Fruit fly (Drosophila melanogaster) whole organism, wandering third instar larva: ENCODE results near the gene amrt.

Source experiments
- Abd-B ChIP-seq: fragments of >200 bp; optimal IDR thresholded peaks from 2 replicates; lab custom pipeline; 2017; ENCODE audit warnings: missing biosample characterization, missing genetic modification characterization
- CG32264 ChIP-seq: fragments of 200-800 bp; sonication (Bioruptor generic); optimal IDR thresholded peaks from 2 replicates; lab custom pipeline; 2016; ENCODE audit warnings: missing biosample characterization, missing genetic modification characterization
- CG9705 ChIP-seq: fragments of 200-800 bp; sonication (Bioruptor generic); optimal IDR thresholded peaks from 2 replicates; lab custom pipeline; 2018; ENCODE audit warnings: missing biosample characterization, mild to moderate bottlenecking, missing genetic modification characterization
- CrebA ChIP-seq: fragments of 200-800 bp; sonication (Bioruptor generic); optimal IDR thresholded peaks from 2 replicates; lab custom pipeline; 2016; ENCODE audit warnings: missing biosample characterization, mild to moderate bottlenecking, missing genetic modification characterization, borderline replicate concordance
- Dfd ChIP-seq: fragments of >200 bp; optimal IDR thresholded peaks from 2 replicates; lab custom pipeline; 2017; ENCODE audit warnings: missing biosample characterization, missing genetic modification characterization
- Dif ChIP-seq: fragments of 200-275, 200-300 bp; sonication (Bioruptor generic); optimal IDR thresholded peaks from 2 replicates; lab custom pipeline; 2018; ENCODE audit warnings: missing biosample characterization, missing genetic modification characterization; ENCODE audit not compliant: partially characterized antibody
- GATAd ChIP-seq: sonication (Bioruptor generic); optimal IDR thresholded peaks from 2 replicates; lab custom pipeline; 2016; ENCODE audit warnings: missing biosample characterization, missing genetic modification characterization
- HLH106 ChIP-seq: fragments of 200-800 bp; optimal IDR thresholded peaks from 3 replicates; lab custom pipeline; 2019; ENCODE audit warnings: missing biosample characterization, mild to moderate bottlenecking, missing genetic modification characterization, moderate library complexity
- Hnf4 ChIP-seq: fragments of 200-800 bp; sonication (Bioruptor generic); optimal IDR thresholded peaks from 2 replicates; lab custom pipeline; 2016; ENCODE audit warnings: missing biosample characterization, mild to moderate bottlenecking, missing genetic modification characterization
- Hr78 ChIP-seq: fragments of >200 bp; optimal IDR thresholded peaks from 2 replicates; lab custom pipeline; 2017; ENCODE audit warnings: missing biosample characterization, missing genetic modification characterization
- Hr83 ChIP-seq: fragments of 200-300 bp; sonication (Bioruptor generic); optimal IDR thresholded peaks from 2 replicates; lab custom pipeline; 2016; ENCODE audit warnings: missing biosample characterization, mild to moderate bottlenecking, missing genetic modification characterization, moderate library complexity; ENCODE audit not compliant: poor library complexity, severe bottlenecking
- Jra ChIP-seq: sonication (Bioruptor generic); optimal IDR thresholded peaks from 2 replicates; lab custom pipeline; 2016; ENCODE audit warnings: missing biosample characterization, missing genetic modification characterization
- Myc ChIP-seq: fragments of >200 bp; optimal IDR thresholded peaks from 2 replicates; lab custom pipeline; 2017
- OdsH ChIP-seq: fragments of 200-800 bp; sonication (Bioruptor generic); optimal IDR thresholded peaks from 2 replicates; lab custom pipeline; 2016; ENCODE audit warnings: missing biosample characterization, mild to moderate bottlenecking, missing genetic modification characterization
- Rel ChIP-seq, 2 experiments: fragments of 200-800 bp; sonication (Bioruptor generic) in 1 of 2; optimal IDR thresholded peaks; 2 replicates in 1 of 2; 3 replicates in 1 of 2; lab custom pipeline; 2016 to 2019; ENCODE audit warnings: mild to moderate bottlenecking in 2 of 2, missing biosample characterization in 2 of 2, missing genetic modification characterization in 2 of 2, moderate library complexity in 1 of 2
- Sp1 ChIP-seq: fragments of 200-800 bp; sonication (Bioruptor generic); optimal IDR thresholded peaks from 3 replicates; lab custom pipeline; 2019; ENCODE audit warnings: missing biosample characterization, mild to moderate bottlenecking, missing genetic modification characterization, moderate library complexity
- Vsx2 ChIP-seq: fragments of 200-300, 225-300 bp; sonication (Bioruptor generic); optimal IDR thresholded peaks from 2 replicates; lab custom pipeline; 2018; ENCODE audit warnings: missing biosample characterization, missing genetic modification characterization; ENCODE audit not compliant: partially characterized antibody
- br ChIP-seq: fragments of 200-800 bp; sonication (Bioruptor generic); optimal IDR thresholded peaks from 2 replicates; lab custom pipeline; 2016; ENCODE audit warnings: missing biosample characterization, missing genetic modification characterization
- brk ChIP-seq: fragments of 200-800 bp; sonication (Bioruptor generic); optimal IDR thresholded peaks from 2 replicates; lab custom pipeline; 2016; ENCODE audit warnings: missing biosample characterization, mild to moderate bottlenecking, missing genetic modification characterization
- dl ChIP-seq, 2 experiments: fragments of 175-275, 200-275 bp in 1 of 2; fragments of 200-275 bp in 1 of 2; sonication (Bioruptor generic); optimal IDR thresholded peaks; lab custom pipeline; 2018; ENCODE audit warnings: mild to moderate bottlenecking in 2 of 2, missing biosample characterization in 2 of 2, missing genetic modification characterization in 2 of 2, moderate library complexity in 2 of 2; ENCODE audit not compliant: partially characterized antibody in 2 of 2, insufficient read depth in 1 of 2
- dmrt93B ChIP-seq: fragments of 200-800 bp; sonication (Bioruptor generic); optimal IDR thresholded peaks from 2 replicates; lab custom pipeline; 2018; ENCODE audit warnings: missing biosample characterization, mild to moderate bottlenecking, missing genetic modification characterization
- dsf ChIP-seq: sonication (Bioruptor generic); optimal IDR thresholded peaks from 2 replicates; lab custom pipeline; 2016; ENCODE audit warnings: missing biosample characterization, missing genetic modification characterization, borderline replicate concordance
- ey ChIP-seq: fragments of 200-800 bp; sonication (Bioruptor generic); optimal IDR thresholded peaks from 2 replicates; lab custom pipeline; 2016; ENCODE audit warnings: missing biosample characterization, missing genetic modification characterization
- foxo ChIP-seq, 2 experiments: fragments of 200-800 bp; sonication (Bioruptor generic); optimal IDR thresholded peaks; 2 replicates in 1 of 2; 3 replicates in 1 of 2; lab custom pipeline; 2016 to 2017; ENCODE audit warnings: missing biosample characterization in 2 of 2, missing genetic modification characterization in 2 of 2
- fru ChIP-seq: fragments of 200-800 bp; sonication (Bioruptor generic); optimal IDR thresholded peaks from 3 replicates; lab custom pipeline; 2016; ENCODE audit warnings: missing biosample characterization, mild to moderate bottlenecking, missing genetic modification characterization
- h ChIP-seq: fragments of 200-800 bp; sonication (Bioruptor generic); optimal IDR thresholded peaks from 3 replicates; lab custom pipeline; 2016; ENCODE audit warnings: missing biosample characterization, mild to moderate bottlenecking, missing genetic modification characterization
- jim ChIP-seq: fragments of 175-275, 200-325 bp; sonication (Bioruptor generic); optimal IDR thresholded peaks from 2 replicates; lab custom pipeline; 2016; ENCODE audit warnings: missing biosample characterization, mild to moderate bottlenecking, missing genetic modification characterization
- lola ChIP-seq: fragments of >200 bp; optimal IDR thresholded peaks from 2 replicates; lab custom pipeline; 2017; ENCODE audit warnings: missing biosample characterization, missing genetic modification characterization
- pan ChIP-seq: fragments of >200 bp; optimal IDR thresholded peaks from 2 replicates; lab custom pipeline; 2017
- psq ChIP-seq: fragments of 200-800 bp; sonication (Bioruptor generic); optimal IDR thresholded peaks from 3 replicates; lab custom pipeline; 2017; ENCODE audit warnings: missing biosample characterization, mild to moderate bottlenecking, missing genetic modification characterization, moderate library complexity
- rgr ChIP-seq: fragments of 200-800 bp; sonication (Bioruptor generic); optimal IDR thresholded peaks from 3 replicates; lab custom pipeline; 2016; ENCODE audit warnings: missing biosample characterization, mild to moderate bottlenecking, missing genetic modification characterization
- sage ChIP-seq: fragments of 200-800 bp; sonication (Bioruptor generic); optimal IDR thresholded peaks from 2 replicates; lab custom pipeline; 2016; ENCODE audit warnings: missing biosample characterization, mild to moderate bottlenecking, missing genetic modification characterization
- sv ChIP-seq: fragments of 200-800 bp; sonication (Bioruptor generic); optimal IDR thresholded peaks from 3 replicates; lab custom pipeline; 2016; ENCODE audit warnings: missing biosample characterization, missing genetic modification characterization
- tai ChIP-seq: sonication (Bioruptor generic); optimal IDR thresholded peaks from 2 replicates; lab custom pipeline; 2016; ENCODE audit warnings: missing biosample characterization, missing genetic modification characterization
- usp ChIP-seq: fragments of >200 bp; optimal IDR thresholded peaks from 2 replicates; lab custom pipeline; 2017; ENCODE audit warnings: missing biosample characterization, missing genetic modification characterization
- woc ChIP-seq: sonication (Bioruptor generic); optimal IDR thresholded peaks from 2 replicates; lab custom pipeline; 2016; ENCODE audit warnings: missing biosample characterization, mild to moderate bottlenecking, missing genetic modification characterization

The amrt gene

dm6 chrX:13756776-13757312 lies 25.4 kb upstream of the amrt start, which contains the start of the genes CG32625 and Rtc1:
Gene CG32625 (minus strand): TSS chrX:13756826.
Gene Rtc1 (plus strand): TSS chrX:13757179.
- TF ChIP-seq usp (GFP tag; lab: Kevin White, UChicago): no peak
- TF ChIP-seq Hr78 (GFP tag; lab: Kevin White, UChicago): no peak
- TF ChIP-seq CG9705 (GFP tag; lab: Kevin White, UChicago): peak; percentile 19
- TF ChIP-seq CG32264: no peak
- TF ChIP-seq Jra (GFP tag; lab: Kevin White, UChicago): peak; percentile 0
- TF ChIP-seq HLH106: peak; percentile 56
- peak; percentile 26 for TF ChIP-seq sv
- TF ChIP-seq woc (GFP tag; lab: Kevin White, UChicago): peak; percentile 41
- TF ChIP-seq h (GFP tag; lab: Kevin White, UChicago): peak; percentile 46
- peak; percentile 9 for TF ChIP-seq Hnf4 (GFP tag; lab: Kevin White, UChicago)
- no peak for TF ChIP-seq dmrt93B (GFP tag; lab: Kevin White, UChicago)
- TF ChIP-seq fru: no peak
- peak; percentile 34 for TF ChIP-seq Sp1 (GFP tag; lab: Kevin White, UChicago)
- TF ChIP-seq Myc (lab: Kevin White, UChicago): no peak
- peak; percentile 25 for TF ChIP-seq brk
- TF ChIP-seq rgr (GFP tag; lab: Kevin White, UChicago): peak; percentile 44
- no peak for TF ChIP-seq Rel (GFP tag; optimal IDR thresholded peaks at IDR 0.05; lab: Kevin White, UChicago)
- TF ChIP-seq Rel (tag; optimal IDR thresholded peaks at IDR 0.05; lab: Kevin White, UChicago): peak; percentile 38
- peak; percentile 49 for TF ChIP-seq Hr83 (GFP tag; lab: Kevin White, UChicago)
- no peak for TF ChIP-seq lola (GFP tag; lab: Kevin White, UChicago)
- no peak for TF ChIP-seq sage (GFP tag; lab: Kevin White, UChicago)
- peak; percentile 14 for TF ChIP-seq ey (GFP tag; lab: Kevin White, UChicago)
- peak; percentile 5 for TF ChIP-seq OdsH
- peak; percentile 39 for TF ChIP-seq psq (GFP tag; lab: Kevin White, UChicago)
- peak in 1 of 2 experiments; percentile 55 for TF ChIP-seq foxo (GFP tag; optimal IDR thresholded peaks at IDR 0.05; lab: Kevin White, UChicago)

- TF ChIP-seq woc (GFP tag; lab: Kevin White, UChicago): no peak
- no peak for TF ChIP-seq rgr (GFP tag; lab: Kevin White, UChicago)
- no peak for TF ChIP-seq CG9705 (GFP tag; lab: Kevin White, UChicago)
- TF ChIP-seq Dif (GFP tag; lab: Kevin White, UChicago): no peak
- no peak for TF ChIP-seq Hnf4 (GFP tag; lab: Kevin White, UChicago)
- TF ChIP-seq dl (GFP tag; optimal IDR thresholded peaks at IDR 0.05; lab: Kevin White, UChicago; ENCODE audit: insufficient read depth in 1 of 2, partially characterized antibody in 2 of 2): no peak
- TF ChIP-seq dmrt93B (GFP tag; lab: Kevin White, UChicago): no peak
- no peak for TF ChIP-seq usp (GFP tag; lab: Kevin White, UChicago)
- TF ChIP-seq GATAd (GFP tag; lab: Kevin White, UChicago): no peak
- no peak for TF ChIP-seq Sp1 (GFP tag; lab: Kevin White, UChicago)
- TF ChIP-seq, all 38 proteins: peak for 0
These were observed 23.2 kb upstream of the amrt start, which contains the start of gene Yp3 for dm6 chrX:13758989-13759549. Gene Yp3 (plus strand): TSS chrX:13759546.

dm6 chrX:13761762-13762371 lies 20.4 kb upstream of the amrt start:
- no peak for TF ChIP-seq Rel (GFP tag; optimal IDR thresholded peaks at IDR 0.05; lab: Kevin White, UChicago)
- TF ChIP-seq Rel (tag; optimal IDR thresholded peaks at IDR 0.05; lab: Kevin White, UChicago): peak; percentile 74
- no peak for TF ChIP-seq dl (GFP tag; optimal IDR thresholded peaks at IDR 0.05; lab: Kevin White, UChicago; ENCODE audit: insufficient read depth in 1 of 2, partially characterized antibody in 2 of 2)
- TF ChIP-seq Hnf4 (GFP tag; lab: Kevin White, UChicago): no peak

DNA sequence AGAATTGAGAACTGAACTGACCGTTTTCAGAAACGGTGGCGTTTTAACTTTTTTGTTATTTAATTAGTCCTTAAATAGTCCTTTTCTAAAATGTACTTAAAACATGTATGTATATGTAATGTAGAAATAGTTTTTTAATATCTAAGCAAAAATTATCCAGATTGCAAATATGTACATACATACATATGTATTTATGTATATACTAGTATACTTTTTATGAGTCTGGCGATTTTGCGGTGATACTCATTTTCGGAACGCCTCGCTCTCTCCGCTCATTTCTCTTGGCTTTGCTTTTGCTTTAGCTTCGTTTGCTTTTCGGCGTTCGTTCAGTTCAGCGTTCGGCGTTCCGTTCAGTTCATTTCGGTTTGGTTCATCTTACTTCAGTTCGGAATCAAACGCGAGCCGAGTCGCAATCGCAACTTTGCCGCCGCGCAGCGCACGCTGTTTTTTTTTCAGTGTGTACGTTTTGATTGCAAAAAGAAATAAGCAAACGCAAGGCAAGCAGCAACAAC lies 19.8 kb upstream of the amrt start, which contains the start of gene rdgB:
Gene rdgB (plus strand): TSS at position 381 of the 512 bp plus-strand sequence.
- TF ChIP-seq pan (lab: Kevin White, UChicago): no peak
- TF ChIP-seq sv: peak; percentile 78
- peak; percentile 58 for TF ChIP-seq Hnf4 (GFP tag; lab: Kevin White, UChicago)
- no peak for TF ChIP-seq Dfd
- TF ChIP-seq Hr83 (GFP tag; lab: Kevin White, UChicago): peak; percentile 8
- peak; percentile 80 for TF ChIP-seq OdsH
- TF ChIP-seq CrebA (GFP tag; lab: Kevin White, UChicago): no peak
- peak; percentile 65 for TF ChIP-seq rgr (GFP tag; lab: Kevin White, UChicago)
- TF ChIP-seq br: peak; percentile 37
- no peak for TF ChIP-seq jim (GFP tag; lab: Kevin White, UChicago)
- peak; percentile 89 for TF ChIP-seq HLH106
- TF ChIP-seq usp (GFP tag; lab: Kevin White, UChicago): no peak
- TF ChIP-seq ey (GFP tag; lab: Kevin White, UChicago): peak; percentile 57
- no peak for TF ChIP-seq Abd-B
- no peak for TF ChIP-seq dsf (GFP tag; lab: Kevin White, UChicago)
- TF ChIP-seq Hr78 (GFP tag; lab: Kevin White, UChicago): no peak
- TF ChIP-seq Myc (lab: Kevin White, UChicago): no peak
- peak; percentile 70 for TF ChIP-seq CG9705 (GFP tag; lab: Kevin White, UChicago)
- TF ChIP-seq Vsx2 (GFP tag; lab: Kevin White, UChicago): no peak
- no peak for TF ChIP-seq tai (GFP tag; lab: Kevin White, UChicago)
- TF ChIP-seq dmrt93B (GFP tag; lab: Kevin White, UChicago): peak; percentile 84
- TF ChIP-seq sage (GFP tag; lab: Kevin White, UChicago): peak; percentile 31
- peak; percentile 89 for TF ChIP-seq psq (GFP tag; lab: Kevin White, UChicago)
- peak in 1 of 2 experiments; percentile 82 for TF ChIP-seq foxo (GFP tag; optimal IDR thresholded peaks at IDR 0.05; lab: Kevin White, UChicago)
- no peak for TF ChIP-seq lola (GFP tag; lab: Kevin White, UChicago)
- no peak for TF ChIP-seq Jra (GFP tag; lab: Kevin White, UChicago)
